Worm (Caenorhabditis elegans) whole organism, L1 larva: ENCODE data around the gene grd-7.

Source experiments
- C34B4.2 ChIP-seq: sonication (generic microtip); optimal IDR thresholded peaks from 2 replicates; lab custom pipeline; 2017; ENCODE audit warnings: mild to moderate bottlenecking, missing genetic modification characterization, missing compliant biosample characterization
- F16B12.6 ChIP-seq: fragments of 150-350 bp; optimal IDR thresholded peaks from 2 replicates; lab custom pipeline; 2014; ENCODE audit warnings: missing biosample characterization, missing genetic modification characterization
- alr-1 ChIP-seq: fragments of 200-800 bp; sonication (Bioruptor generic); optimal IDR thresholded peaks from 2 replicates; lab custom pipeline; 2018; ENCODE audit warnings: borderline replicate concordance, mild to moderate bottlenecking, missing genetic modification characterization, missing compliant biosample characterization
- ceh-63 ChIP-seq: fragments of 200-800 bp; sonication (Bioruptor generic); optimal IDR thresholded peaks from 2 replicates; lab custom pipeline; 2018; ENCODE audit warnings: mild to moderate bottlenecking, missing genetic modification characterization, missing compliant biosample characterization
- ceh-8 ChIP-seq: fragments of 200-800 bp; sonication (Bioruptor generic); optimal IDR thresholded peaks from 2 replicates; lab custom pipeline; 2018; ENCODE audit warnings: mild to moderate bottlenecking, missing genetic modification characterization, moderate library complexity, missing compliant biosample characterization
- dpl-1 ChIP-seq, 3 experiments: fragments of 150-350 bp in 2 of 3; sonication (generic microtip) in 1 of 3; optimal IDR thresholded peaks; 2 replicates each; lab custom pipeline; 2014 to 2017; ENCODE audit warnings: missing biosample characterization in 3 of 3, missing genetic modification characterization in 3 of 3, missing genetic modification reagents in 3 of 3
- efl-1 ChIP-seq, 4 experiments: fragments of 150-350 bp; optimal IDR thresholded peaks in 3 of 4; peaks in 1 of 4; 1 replicate in 1 of 4; 2 replicates in 3 of 4; lab custom pipeline; 2014; ENCODE audit warnings: missing biosample characterization in 2 of 4, missing genetic modification characterization in 2 of 4, missing genetic modification reagents in 2 of 4
- efl-3 ChIP-seq: fragments of 200-800 bp; sonication (Bioruptor generic); optimal IDR thresholded peaks from 2 replicates; lab custom pipeline; 2018; ENCODE audit warnings: mild to moderate bottlenecking, missing genetic modification characterization, missing compliant biosample characterization
- egl-27 ChIP-seq, 2 experiments: fragments of 150-350 bp in 1 of 2; sonication (generic microtip); optimal IDR thresholded peaks; 3 replicates each; lab custom pipeline; 2017 to 2018; ENCODE audit warnings: missing biosample characterization in 2 of 2, missing genetic modification characterization in 2 of 2, missing genetic modification reagents in 2 of 2
- elt-3 ChIP-seq, 6 experiments: fragments of 150-350 bp in 1 of 6; sonication (generic microtip); optimal IDR thresholded peaks; 2 replicates each; lab custom pipeline; 2017 to 2018; ENCODE audit warnings: missing biosample characterization in 6 of 6, missing genetic modification characterization in 6 of 6, inconsistent platforms in 1 of 6
- ets-5 ChIP-seq: fragments of 200-800 bp; sonication (Bioruptor generic); IDR thresholded peaks from 2 replicates; pipeline ENCODE4 v1.3.6; 2022; ENCODE audit warnings: missing genetic modification characterization, missing compliant biosample characterization
- fkh-4 ChIP-seq: sonication (generic microtip); optimal IDR thresholded peaks from 2 replicates; lab custom pipeline; 2016; ENCODE audit warnings: missing compliant biosample characterization, missing genetic modification characterization, borderline replicate concordance
- hlh-17 ChIP-seq: fragments of 200-800 bp; sonication (Bioruptor generic); optimal IDR thresholded peaks from 2 replicates; lab custom pipeline; 2018; ENCODE audit warnings: missing genetic modification characterization, mild to moderate bottlenecking, missing compliant biosample characterization, moderate library complexity, borderline replicate concordance
- hlh-4 ChIP-seq: sonication (generic microtip); optimal IDR thresholded peaks from 2 replicates; lab custom pipeline; 2016; ENCODE audit warnings: mild to moderate bottlenecking, missing genetic modification characterization, missing compliant biosample characterization
- irx-1 ChIP-seq: sonication (generic microtip); optimal IDR thresholded peaks from 2 replicates; lab custom pipeline; 2016; ENCODE audit warnings: missing genetic modification characterization, missing compliant biosample characterization
- isw-1 ChIP-seq: fragments of 200-800 bp; sonication (Bioruptor generic); IDR thresholded peaks from 2 replicates; pipeline ENCODE4 v1.3.6; 2022; ENCODE audit warnings: missing genetic modification characterization, missing compliant biosample characterization
- lin-14 ChIP-seq: fragments of 200-800 bp; sonication (Bioruptor generic); optimal IDR thresholded peaks from 2 replicates; lab custom pipeline; 2018; ENCODE audit warnings: mild to moderate bottlenecking, missing genetic modification characterization, moderate library complexity, missing compliant biosample characterization
- lin-35 ChIP-seq, 2 experiments: fragments of 150-350 bp; optimal IDR thresholded peaks; 2 replicates each; lab custom pipeline; 2014; ENCODE audit warnings: missing biosample characterization in 2 of 2, missing genetic modification characterization in 2 of 2, missing genetic modification reagents in 2 of 2
- lir-3 ChIP-seq: sonication (generic microtip); optimal IDR thresholded peaks from 2 replicates; lab custom pipeline; 2016; ENCODE audit warnings: mild to moderate bottlenecking, missing genetic modification characterization, moderate library complexity, missing compliant biosample characterization; ENCODE audit not compliant: poor library complexity
- nhr-12 ChIP-seq: sonication (generic microtip); optimal IDR thresholded peaks from 2 replicates; lab custom pipeline; 2017; ENCODE audit warnings: missing biosample characterization, missing genetic modification characterization
- nhr-19 ChIP-seq: fragments of 200-800 bp; sonication (Bioruptor generic); conservative IDR thresholded peaks from 2 replicates; pipeline ENCODE4 v1.3.6; 2022; ENCODE audit warnings: missing genetic modification characterization, missing compliant biosample characterization
- nhr-20 ChIP-seq: sonication (generic microtip); optimal IDR thresholded peaks from 2 replicates; lab custom pipeline; 2016; ENCODE audit warnings: mild to moderate bottlenecking, missing genetic modification characterization, missing compliant biosample characterization
- nhr-237 ChIP-seq: fragments of 150-350 bp; optimal IDR thresholded peaks from 2 replicates; lab custom pipeline; 2014; ENCODE audit warnings: missing biosample characterization, missing genetic modification characterization
- nhr-47 ChIP-seq: sonication (generic microtip); optimal IDR thresholded peaks from 2 replicates; lab custom pipeline; 2016; ENCODE audit warnings: mild to moderate bottlenecking, missing genetic modification characterization, moderate library complexity, missing compliant biosample characterization
- nhr-71 ChIP-seq: sonication (generic microtip); optimal IDR thresholded peaks from 2 replicates; lab custom pipeline; 2016; ENCODE audit warnings: mild to moderate bottlenecking, missing genetic modification characterization, moderate library complexity, missing compliant biosample characterization
- nhr-77 ChIP-seq: fragments of 150-350 bp; optimal IDR thresholded peaks from 2 replicates; lab custom pipeline; 2014; ENCODE audit warnings: missing biosample characterization, missing genetic modification characterization
- nhr-84 ChIP-seq: sonication (generic microtip); optimal IDR thresholded peaks from 2 replicates; lab custom pipeline; 2017; ENCODE audit warnings: missing biosample characterization, missing genetic modification characterization
- nhr-85 ChIP-seq: sonication (generic microtip); peaks from one replicate; lab custom pipeline; 2016; ENCODE audit warnings: missing genetic modification characterization, inconsistent platforms, missing compliant biosample characterization
- nhr-90 ChIP-seq: sonication (generic microtip); optimal IDR thresholded peaks from 2 replicates; lab custom pipeline; 2016; ENCODE audit warnings: mild to moderate bottlenecking, missing genetic modification characterization, missing compliant biosample characterization; ENCODE audit not compliant: poor library complexity
- skn-1 ChIP-seq: fragments of 150-350 bp; optimal IDR thresholded peaks from 2 replicates; lab custom pipeline; 2014; ENCODE audit warnings: missing biosample characterization, missing genetic modification characterization
- snu-23 ChIP-seq: sonication (generic microtip); optimal IDR thresholded peaks from 2 replicates; lab custom pipeline; 2016; ENCODE audit warnings: missing genetic modification characterization, missing compliant biosample characterization
- sptf-1 ChIP-seq: fragments of 150-350 bp; optimal IDR thresholded peaks from 2 replicates; lab custom pipeline; 2014; ENCODE audit warnings: missing biosample characterization, missing genetic modification characterization
- sup-37 ChIP-seq: fragments of 200-800 bp; sonication (Bioruptor generic); optimal IDR thresholded peaks from 2 replicates; lab custom pipeline; 2018; ENCODE audit warnings: mild to moderate bottlenecking, missing genetic modification characterization, missing compliant biosample characterization
- swsn-7 ChIP-seq: sonication (generic microtip); optimal IDR thresholded peaks from 2 replicates; lab custom pipeline; 2016; ENCODE audit warnings: missing genetic modification characterization, missing compliant biosample characterization
- tlp-1 ChIP-seq: fragments of 150-350 bp; optimal IDR thresholded peaks from 2 replicates; lab custom pipeline; 2014; ENCODE audit warnings: missing biosample characterization, missing genetic modification characterization
- unc-130 ChIP-seq: fragments of 150-350 bp; optimal IDR thresholded peaks from 2 replicates; lab custom pipeline; 2017; ENCODE audit warnings: missing biosample characterization, missing genetic modification characterization, inconsistent platforms
- unc-62 ChIP-seq: fragments of 150-350 bp; optimal IDR thresholded peaks from 2 replicates; lab custom pipeline; 2014; ENCODE audit warnings: missing biosample characterization, missing genetic modification reagents, missing genetic modification characterization
- unc-86 ChIP-seq: sonication (generic microtip); optimal IDR thresholded peaks from 2 replicates; lab custom pipeline; 2016; ENCODE audit warnings: missing genetic modification characterization, missing compliant biosample characterization
- unc-98 ChIP-seq: fragments of 200-800 bp; sonication (Bioruptor generic); IDR thresholded peaks from 2 replicates; pipeline ENCODE4 v1.3.6; 2022; ENCODE audit warnings: missing genetic modification characterization, missing compliant biosample characterization
- xbp-1 ChIP-seq: sonication (generic microtip); optimal IDR thresholded peaks from 2 replicates; lab custom pipeline; 2016; ENCODE audit warnings: missing genetic modification characterization, missing compliant biosample characterization
- ztf-11 ChIP-seq, 2 experiments: sonication (generic microtip); optimal IDR thresholded peaks; 2 replicates each; lab custom pipeline; 2016 to 2017; ENCODE audit warnings: missing genetic modification characterization in 2 of 2, missing biosample characterization in 1 of 2, missing compliant biosample characterization in 1 of 2

grd-7 gene

DNA sequence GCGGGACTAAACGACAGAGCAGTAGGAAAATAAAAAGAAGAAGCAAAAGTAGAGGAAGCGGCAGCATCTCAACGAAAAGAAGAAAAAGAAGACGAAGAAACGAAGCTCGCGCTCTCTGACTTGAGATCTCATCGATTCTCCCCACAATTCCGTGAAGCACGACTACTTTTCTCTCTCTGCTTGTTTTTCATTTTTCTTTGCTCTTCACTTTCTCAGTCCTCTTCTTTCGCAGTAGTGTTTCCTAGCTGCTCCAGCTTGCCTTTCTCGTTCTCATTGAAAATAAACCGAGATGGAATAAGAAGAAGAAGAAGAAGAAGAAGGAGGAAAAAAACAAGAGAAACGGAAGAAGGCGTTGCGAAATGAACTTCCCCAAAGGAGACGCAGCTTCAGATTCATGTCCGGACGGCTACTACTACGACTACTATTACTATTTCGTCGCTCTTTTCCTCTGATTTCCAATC, 15.5 kb upstream of the grd-7 start (continued):
- TF ChIP-seq xbp-1 (tag; lab: Kevin White, UChicago) = peak; percentile 29
- TF ChIP-seq elt-3 (tag; optimal IDR thresholded peaks at IDR 0.05; lab: Kevin White, UChicago) = no peak
- TF ChIP-seq nhr-85 = no peak
- no peak for TF ChIP-seq hlh-17 (GFP tag; lab: Kevin White, UChicago)
- no peak for TF ChIP-seq alr-1 (tag; lab: Kevin White, UChicago)
- TF ChIP-seq unc-130 = no peak
- no peak for TF ChIP-seq ets-5
- no peak for TF ChIP-seq ceh-63
- no peak for TF ChIP-seq ztf-11 (tag; optimal IDR thresholded peaks at IDR 0.05; lab: Kevin White, UChicago)
- no peak for TF ChIP-seq irx-1
- TF ChIP-seq efl-1 (optimal IDR thresholded peaks at IDR 0.05; lab: Kevin White, UChicago) = peak; percentile 19 to 21
- no peak for TF ChIP-seq efl-1 (GFP tag; optimal IDR thresholded peaks at IDR 0.05 in 1 of 2; lab: Kevin White, UChicago)
- TF ChIP-seq isw-1 (GFP tag; lab: Robert Waterston, UW) = peak; percentile 33; the same call in 1 of the 2 replicates
- no peak for TF ChIP-seq lir-3 (tag; lab: Kevin White, UChicago)
- no peak for TF ChIP-seq nhr-237
- peak; percentile 76 for TF ChIP-seq unc-86 (tag; lab: Kevin White, UChicago)
- TF ChIP-seq skn-1 (tag; lab: Kevin White, UChicago) = no peak
- no peak for TF ChIP-seq dpl-1 (GFP tag; optimal IDR thresholded peaks at IDR 0.05; lab: Kevin White, UChicago)
- peak; percentile 9 for TF ChIP-seq nhr-20
- no peak for TF ChIP-seq hlh-4 (tag; lab: Kevin White, UChicago)
- peak; percentile 48 for TF ChIP-seq swsn-7 (tag; lab: Kevin White, UChicago)
- TF ChIP-seq sptf-1 (tag; lab: Kevin White, UChicago) = no peak
- TF ChIP-seq C34B4.2 (tag; lab: Kevin White, UChicago) = no peak
- no peak for TF ChIP-seq sup-37 (GFP tag; lab: Kevin White, UChicago)
- TF ChIP-seq efl-3 = no peak
- no peak for TF ChIP-seq egl-27 (tag; optimal IDR thresholded peaks at IDR 0.05; lab: Kevin White, UChicago)
- TF ChIP-seq nhr-47 (tag; lab: Kevin White, UChicago) = peak; percentile 59
- TF ChIP-seq unc-62 (GFP tag; lab: Kevin White, UChicago) = no peak
- TF ChIP-seq nhr-84 (tag; lab: Kevin White, UChicago) = no peak
- TF ChIP-seq fkh-4 (tag; lab: Kevin White, UChicago) = no peak
- TF ChIP-seq nhr-19 (GFP tag; lab: Robert Waterston, UW) = no peak
- no peak for TF ChIP-seq nhr-90 (tag; lab: Kevin White, UChicago)
- TF ChIP-seq tlp-1 = no peak
- TF ChIP-seq lin-35 (GFP tag; optimal IDR thresholded peaks at IDR 0.05; lab: Kevin White, UChicago) = peak in 1 of 2 experiments; percentile 4

- TF ChIP-seq nhr-77 = no peak
- no peak for TF ChIP-seq nhr-90 (tag; lab: Kevin White, UChicago)
- TF ChIP-seq fkh-4 (tag; lab: Kevin White, UChicago) = no peak
- no peak for TF ChIP-seq snu-23
- TF ChIP-seq nhr-71 = no peak
- TF ChIP-seq tlp-1 = no peak
- no peak for TF ChIP-seq nhr-12
- no peak for TF ChIP-seq unc-86 (tag; lab: Kevin White, UChicago)
- no peak for TF ChIP-seq F16B12.6
- TF ChIP-seq egl-27 (tag; optimal IDR thresholded peaks at IDR 0.05; lab: Kevin White, UChicago) = no peak
- TF ChIP-seq ceh-8 (GFP tag; lab: Kevin White, UChicago) = no peak
- no peak for TF ChIP-seq hlh-4 (tag; lab: Kevin White, UChicago)
- TF ChIP-seq unc-130 = no peak
- TF ChIP-seq lin-14 (GFP tag; lab: Kevin White, UChicago) = no peak
- no peak for TF ChIP-seq unc-98
- TF ChIP-seq, all 84 proteins: peak for 0
Observed at ce11 chrX:7283136-7283535, 13.9 kb upstream of the grd-7 start.
